Worm (Caenorhabditis elegans) whole organism, midembryonic: ENCODE results near the gene ant-1.4.

Experiments
- flt-1 ChIP-seq: fragments of 200-800 bp; sonication (Bioruptor generic); IDR thresholded peaks from 2 replicates; pipeline ENCODE4 v1.3.6; 2022; ENCODE audit warnings: missing genetic modification characterization, missing compliant biosample characterization
- klf-2 ChIP-seq: fragments of 200-800 bp; sonication (Bioruptor generic); conservative IDR thresholded peaks from 2 replicates; pipeline ENCODE4 v1.3.6; 2022; ENCODE audit warnings: missing genetic modification reagents, missing genetic modification characterization, missing compliant biosample characterization
- med-1 ChIP-seq: sonication (generic microtip); optimal IDR thresholded peaks from 2 replicates; lab custom pipeline; 2017; ENCODE audit warnings: missing genetic modification characterization, mild to moderate bottlenecking, missing compliant biosample characterization, antibody characterized with exemption, missing genetic modification reagents; ENCODE audit not compliant: insufficient read depth
- ref-1 ChIP-seq: fragments of 200-800 bp; sonication (Bioruptor generic); conservative IDR thresholded peaks from 2 replicates; pipeline ENCODE4 v1.3.6; 2022; ENCODE audit warnings: missing genetic modification reagents, missing genetic modification characterization, missing compliant biosample characterization

- TF ChIP-seq klf-2: no peak
- no peak for TF ChIP-seq med-1 (GFP tag; lab: Kevin White, UChicago)
- TF ChIP-seq flt-1 (GFP tag; lab: Robert Waterston, UW): no peak
- no peak for TF ChIP-seq ref-1 (GFP tag; lab: Robert Waterston, UW)
Measured at ce11 chrIV:8478516-8478915, 18.4 kb upstream of the ant-1.4 start.
